Worm (Caenorhabditis elegans) whole organism, midembryonic: ENCODE measurements around the gene T14B4.3.

Experiments used
- flt-1 ChIP-seq: fragments of 200-800 bp; sonication (Bioruptor generic); IDR thresholded peaks from 2 replicates; pipeline ENCODE4 v1.3.6; 2022; ENCODE audit warnings: missing genetic modification characterization, missing compliant biosample characterization
- med-1 ChIP-seq: sonication (generic microtip); optimal IDR thresholded peaks from 2 replicates; lab custom pipeline; 2017; ENCODE audit warnings: missing genetic modification characterization, mild to moderate bottlenecking, missing compliant biosample characterization, antibody characterized with exemption, missing genetic modification reagents; ENCODE audit not compliant: insufficient read depth
- ref-1 ChIP-seq: fragments of 200-800 bp; sonication (Bioruptor generic); conservative IDR thresholded peaks from 2 replicates; pipeline ENCODE4 v1.3.6; 2022; ENCODE audit warnings: missing genetic modification reagents, missing genetic modification characterization, missing compliant biosample characterization
- tab-1 ChIP-seq: fragments of 200-800 bp; sonication (Bioruptor generic); IDR thresholded peaks from 2 replicates; pipeline ENCODE4 v1.3.6; 2022; ENCODE audit warnings: missing genetic modification characterization, missing compliant biosample characterization
- ztf-23 ChIP-seq: fragments of 200-800 bp; sonication (Bioruptor generic); IDR thresholded peaks from 2 replicates; pipeline ENCODE4 v1.3.6; 2022; ENCODE audit warnings: missing genetic modification reagents, missing genetic modification characterization, missing compliant biosample characterization

- TF ChIP-seq ztf-23 = no peak
- no peak for TF ChIP-seq flt-1 (GFP tag; lab: Robert Waterston, UW)
- no peak for TF ChIP-seq ref-1 (GFP tag; lab: Robert Waterston, UW)
- TF ChIP-seq tab-1 (GFP tag; lab: Robert Waterston, UW) = no peak
- no peak for TF ChIP-seq med-1 (GFP tag; lab: Kevin White, UChicago)
Measured at ce11 chrII:6718221-6718620, 16.5 kb upstream of the T14B4.3 start, which contains the start of gene tsp-10.
